Fruit fly (Drosophila melanogaster) whole organism: ENCODE results near the gene noi.

Experiments used
- CG8478 ChIP-seq: fragments of >200 bp; optimal IDR thresholded peaks from 2 replicates; lab custom pipeline; 2018; ENCODE audit warnings: inconsistent platforms
- EcR ChIP-seq, 2 experiments: fragments of >200 bp; optimal IDR thresholded peaks; 2 replicates each; lab custom pipeline; 2017; ENCODE audit warnings: missing biosample characterization in 2 of 2, missing genetic modification characterization in 2 of 2, missing genetic modification reagents in 2 of 2
- pan ChIP-seq: fragments of >200 bp; optimal IDR thresholded peaks from 2 replicates; lab custom pipeline; 2017
- psq ChIP-seq: fragments of >200 bp; optimal IDR thresholded peaks from 2 replicates; lab custom pipeline; 2017
- usp ChIP-seq: fragments of >200 bp; optimal IDR thresholded peaks from 2 replicates; lab custom pipeline; 2017; ENCODE audit warnings: missing biosample characterization, missing genetic modification characterization, mixed read lengths

DNA sequence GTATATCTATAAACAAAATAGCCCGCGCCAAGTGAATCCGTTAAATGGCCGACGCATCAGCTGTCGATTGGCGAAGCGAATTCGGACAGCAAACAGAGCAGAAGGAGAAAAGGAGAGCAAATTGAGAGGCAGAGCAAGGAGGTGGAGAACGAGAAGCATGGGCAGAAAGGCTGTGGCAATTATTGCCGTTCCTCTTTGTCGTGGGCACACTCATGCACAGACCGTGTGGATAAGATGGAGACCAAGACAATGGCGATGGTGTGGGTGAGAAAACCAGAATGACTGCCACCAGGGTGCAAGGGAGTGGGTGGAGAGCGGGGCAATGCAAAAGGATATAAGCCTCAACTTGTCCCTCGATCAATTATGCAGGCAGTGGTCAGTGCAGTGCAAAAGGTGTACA, 19.9 kb upstream of the noi start:
- TF ChIP-seq CG8478 (lab: Kevin White, UChicago) (no peak), psq (no peak), usp (GFP tag; lab: Kevin White, UChicago) (no peak), EcR (GFP tag; optimal IDR thresholded peaks at IDR 0.05; lab: Kevin White, UChicago) (no peak), pan (lab: Kevin White, UChicago) (no peak)
